Fruit fly (Drosophila melanogaster) whole organism, embryonic: ENCODE measurements around the gene CG42660.

ENCODE experiments used
- Ada2b ChIP-seq: fragments of 200-800 bp; sonication (Bioruptor generic); IDR thresholded peaks from 2 replicates; pipeline ENCODE4 v1.3.6; 2022; ENCODE audit warnings: missing biosample characterization, missing genetic modification characterization
- Aef1 ChIP-seq: fragments of 200-800 bp; sonication (Bioruptor generic); IDR thresholded peaks from 3 replicates; pipeline ENCODE4 v1.3.6; 2022; ENCODE audit warnings: missing biosample characterization, missing genetic modification characterization
- Blimp-1 ChIP-seq: fragments of 200-800 bp; sonication (Bioruptor generic); optimal IDR thresholded peaks from 3 replicates; lab custom pipeline; 2018; ENCODE audit warnings: missing biosample characterization, missing genetic modification characterization, mild to moderate bottlenecking, moderate library complexity, missing genetic modification reagents
- CG12219 ChIP-seq: fragments of 200-800 bp; sonication (Bioruptor generic); optimal IDR thresholded peaks from 3 replicates; lab custom pipeline; 2018; ENCODE audit warnings: missing biosample characterization, mild to moderate bottlenecking, missing genetic modification characterization
- CG12744 ChIP-seq: fragments of 200-800 bp; sonication (Bioruptor generic); optimal IDR thresholded peaks from 2 replicates; lab custom pipeline; 2016; ENCODE audit warnings: missing biosample characterization, missing genetic modification characterization
- CG13287 ChIP-seq: fragments of 200-800 bp; sonication (Bioruptor generic); IDR thresholded peaks from 2 replicates; pipeline ENCODE4 v1.3.6; 2022; ENCODE audit warnings: missing biosample characterization, missing genetic modification characterization; ENCODE audit not compliant: partially characterized antibody
- CG13894 ChIP-seq: fragments of 200-800 bp; sonication (Bioruptor generic); optimal IDR thresholded peaks from 3 replicates; lab custom pipeline; 2018; ENCODE audit warnings: missing biosample characterization, mild to moderate bottlenecking, missing genetic modification characterization, moderate library complexity
- CG14710 ChIP-seq: fragments of 200-800 bp; sonication (Bioruptor generic); optimal IDR thresholded peaks from 3 replicates; lab custom pipeline; 2019; ENCODE audit warnings: missing biosample characterization, mild to moderate bottlenecking, missing genetic modification characterization, moderate library complexity
- CG17568 ChIP-seq: fragments of 200-800 bp; sonication (Bioruptor generic); optimal IDR thresholded peaks from 2 replicates; lab custom pipeline; 2018; ENCODE audit warnings: missing biosample characterization, mild to moderate bottlenecking, missing genetic modification characterization, moderate library complexity
- CG18476 ChIP-seq: fragments of 200-800 bp; sonication (Bioruptor generic); optimal IDR thresholded peaks from 2 replicates; lab custom pipeline; 2016; ENCODE audit warnings: missing biosample characterization, mild to moderate bottlenecking, missing genetic modification characterization
- CG2199 ChIP-seq: fragments of 200-800 bp; sonication (Bioruptor generic); IDR thresholded peaks from 3 replicates; pipeline ENCODE4 v1.3.6; 2022; ENCODE audit warnings: missing biosample characterization, missing genetic modification characterization
- CG31441 ChIP-seq: fragments of 200-800 bp; sonication (Bioruptor generic); IDR thresholded peaks from 2 replicates; pipeline ENCODE4 v1.3.6; 2022; ENCODE audit warnings: missing biosample characterization, missing genetic modification characterization
- CG3995 ChIP-seq: fragments of 200-800 bp; sonication (Bioruptor generic); optimal IDR thresholded peaks from 3 replicates; lab custom pipeline; 2016; ENCODE audit warnings: missing biosample characterization, missing genetic modification characterization
- CG4282 ChIP-seq: fragments of 200-800 bp; sonication (Bioruptor generic); optimal IDR thresholded peaks from 2 replicates; lab custom pipeline; 2016; ENCODE audit warnings: missing biosample characterization, missing genetic modification characterization
- CG6813 ChIP-seq: fragments of 200-800 bp; sonication (Bioruptor generic); optimal IDR thresholded peaks from 2 replicates; lab custom pipeline; 2017; ENCODE audit warnings: missing biosample characterization, missing genetic modification characterization, mild to moderate bottlenecking, moderate library complexity, missing genetic modification reagents
- CG8089 ChIP-seq: fragments of 200-800 bp; sonication (Bioruptor generic); optimal IDR thresholded peaks from 3 replicates; lab custom pipeline; 2016; ENCODE audit warnings: missing biosample characterization, missing genetic modification characterization
- CG8290 ChIP-seq, 3 experiments: fragments of 200-800 bp; sonication (Bioruptor generic); optimal IDR thresholded peaks; 2 replicates each; lab custom pipeline; 2016 to 2019; ENCODE audit warnings: missing biosample characterization in 3 of 3, missing genetic modification characterization in 3 of 3, mild to moderate bottlenecking in 2 of 3, moderate library complexity in 1 of 3
- CG9876 ChIP-seq: fragments of 200-800 bp; sonication (Bioruptor generic); optimal IDR thresholded peaks from 2 replicates; lab custom pipeline; 2016; ENCODE audit warnings: missing biosample characterization, missing genetic modification characterization
- CTCF ChIP-seq: fragments of 200-800 bp; sonication (Bioruptor generic); optimal IDR thresholded peaks from 2 replicates; lab custom pipeline; 2017; ENCODE audit warnings: missing biosample characterization, mild to moderate bottlenecking, missing genetic modification characterization, moderate library complexity
- CrebB ChIP-seq: fragments of 200-800 bp; sonication (Bioruptor generic); optimal IDR thresholded peaks from 3 replicates; lab custom pipeline; 2018; ENCODE audit warnings: missing biosample characterization, mild to moderate bottlenecking, missing genetic modification characterization
- Dad ChIP-seq: fragments of 200-800 bp; sonication (Bioruptor generic); optimal IDR thresholded peaks from 3 replicates; lab custom pipeline; 2016; ENCODE audit warnings: missing biosample characterization, missing genetic modification characterization
- Dbx ChIP-seq: fragments of 200-800 bp; sonication (Bioruptor generic); IDR thresholded peaks from 3 replicates; pipeline ENCODE4 v1.3.6; 2022; ENCODE audit warnings: missing biosample characterization, missing genetic modification characterization
- Dip2 ChIP-seq: fragments of 200-800 bp; sonication (Bioruptor generic); IDR thresholded peaks from 2 replicates; pipeline ENCODE4 v1.3.6; 2022; ENCODE audit warnings: missing biosample characterization, missing genetic modification characterization
- HmgZ ChIP-seq: fragments of 200-800 bp; sonication (Bioruptor generic); optimal IDR thresholded peaks from 2 replicates; lab custom pipeline; 2018; ENCODE audit warnings: missing biosample characterization, mild to moderate bottlenecking, missing genetic modification characterization
- MBD-R2 ChIP-seq: fragments of 200-800 bp; sonication (Bioruptor generic); IDR thresholded peaks from 2 replicates; pipeline ENCODE4 v1.3.6; 2022; ENCODE audit warnings: missing biosample characterization, missing genetic modification characterization
- PHDP ChIP-seq: fragments of 200-800 bp; sonication (Bioruptor generic); optimal IDR thresholded peaks from 3 replicates; lab custom pipeline; 2018; ENCODE audit warnings: missing biosample characterization, mild to moderate bottlenecking, missing genetic modification characterization, moderate library complexity
- Ptx1 ChIP-seq: fragments of 200-800 bp; sonication (Bioruptor generic); IDR thresholded peaks from 2 replicates; pipeline ENCODE4 v1.3.6; 2022; ENCODE audit warnings: missing biosample characterization, missing genetic modification characterization
- Sox102F ChIP-seq: fragments of 200-800 bp; sonication (Bioruptor generic); optimal IDR thresholded peaks from 2 replicates; lab custom pipeline; 2018; ENCODE audit warnings: missing biosample characterization, mild to moderate bottlenecking, missing genetic modification characterization, moderate library complexity
- Usf ChIP-seq: fragments of 200-800 bp; sonication (Bioruptor generic); optimal IDR thresholded peaks from 2 replicates; lab custom pipeline; 2017; ENCODE audit warnings: missing genotype, missing biosample characterization, missing genetic modification characterization
- al ChIP-seq: fragments of 200-800 bp; sonication (Bioruptor generic); IDR thresholded peaks from 2 replicates; pipeline ENCODE4 v1.3.6; 2022; ENCODE audit warnings: missing biosample characterization, missing genetic modification characterization
- amos ChIP-seq: fragments of 200-800 bp; sonication (Bioruptor generic); IDR thresholded peaks from 2 replicates; pipeline ENCODE4 v1.3.6; 2022; ENCODE audit warnings: missing biosample characterization, missing genetic modification characterization; ENCODE audit not compliant: partially characterized antibody
- cato ChIP-seq: fragments of 200-800 bp; sonication (Bioruptor generic); optimal IDR thresholded peaks from 2 replicates; lab custom pipeline; 2016; ENCODE audit warnings: missing biosample characterization, missing genetic modification characterization, borderline replicate concordance
- cg ChIP-seq: fragments of 200-800 bp; sonication (Bioruptor generic); optimal IDR thresholded peaks from 3 replicates; lab custom pipeline; 2019; ENCODE audit warnings: missing biosample characterization, mild to moderate bottlenecking, missing genetic modification characterization, moderate library complexity
- dan ChIP-seq: fragments of 200-800 bp; sonication (Bioruptor generic); IDR thresholded peaks from 2 replicates; pipeline ENCODE4 v1.3.6; 2022; ENCODE audit warnings: missing biosample characterization, missing genetic modification characterization
- dati ChIP-seq: fragments of 200-800 bp; sonication (Bioruptor generic); IDR thresholded peaks from 2 replicates; pipeline ENCODE4 v1.3.6; 2022; ENCODE audit warnings: missing biosample characterization, missing genetic modification characterization
- grau ChIP-seq: fragments of 200-800 bp; optimal IDR thresholded peaks from 3 replicates; lab custom pipeline; 2019; ENCODE audit warnings: missing biosample characterization, mild to moderate bottlenecking, missing genetic modification characterization, moderate library complexity
- hkb ChIP-seq, 2 experiments: fragments of 200-800 bp in 1 of 2; fragments of >200 bp in 1 of 2; sonication (Bioruptor generic) in 1 of 2; IDR thresholded peaks in 1 of 2; optimal IDR thresholded peaks in 1 of 2; 2 replicates each; pipeline versions ENCODE4 v1.3.6 to Lab custom; 2017 to 2022; ENCODE audit warnings: missing biosample characterization in 1 of 2, missing genetic modification characterization in 1 of 2
- jumu ChIP-seq: fragments of 200-800 bp; sonication (Bioruptor generic); optimal IDR thresholded peaks from 3 replicates; lab custom pipeline; 2016; ENCODE audit warnings: missing biosample characterization, missing genetic modification characterization
- lbe ChIP-seq: fragments of 200-800 bp; sonication (Bioruptor generic); optimal IDR thresholded peaks from 2 replicates; lab custom pipeline; 2016; ENCODE audit warnings: missing biosample characterization, mild to moderate bottlenecking, missing genetic modification characterization
- lola ChIP-seq, 3 experiments: fragments of >200 bp in 2 of 3; fragments of 200-800 bp in 1 of 3; sonication (Bioruptor generic) in 1 of 3; optimal IDR thresholded peaks; 2 replicates each; lab custom pipeline; 2017 to 2019; ENCODE audit warnings: missing biosample characterization in 3 of 3, missing genetic modification characterization in 3 of 3, mild to moderate bottlenecking in 1 of 3, moderate library complexity in 1 of 3
- nau ChIP-seq: fragments of 200-800 bp; sonication (Bioruptor generic); optimal IDR thresholded peaks from 3 replicates; lab custom pipeline; 2017; ENCODE audit warnings: missing biosample characterization, mild to moderate bottlenecking, missing genetic modification characterization, missing genetic modification reagents
- nmo ChIP-seq: fragments of 200-800 bp; sonication (Bioruptor generic); optimal IDR thresholded peaks from 2 replicates; lab custom pipeline; 2018; ENCODE audit warnings: missing biosample characterization, mild to moderate bottlenecking, missing genetic modification characterization, moderate library complexity
- pfk ChIP-seq: fragments of 200-800 bp; sonication (Bioruptor generic); optimal IDR thresholded peaks from 2 replicates; lab custom pipeline; 2018; ENCODE audit warnings: missing biosample characterization, mild to moderate bottlenecking, missing genetic modification characterization, moderate library complexity
- sd ChIP-seq: fragments of 200-800 bp; sonication (Bioruptor generic); optimal IDR thresholded peaks from 3 replicates; lab custom pipeline; 2018; ENCODE audit warnings: missing biosample characterization, mild to moderate bottlenecking, missing genetic modification characterization, moderate library complexity
- slbo ChIP-seq: fragments of 200-800 bp; sonication (Bioruptor generic); IDR thresholded peaks from 2 replicates; pipeline ENCODE4 v1.3.6; 2022; ENCODE audit warnings: missing biosample characterization, missing genetic modification characterization
- sr ChIP-seq: fragments of 200-800 bp; sonication (Bioruptor generic); IDR thresholded peaks from 3 replicates; pipeline ENCODE4 v1.3.6; 2022; ENCODE audit warnings: missing biosample characterization, missing genetic modification characterization
- sug ChIP-seq: fragments of 200-800 bp; optimal IDR thresholded peaks from 2 replicates; lab custom pipeline; 2019; ENCODE audit warnings: missing biosample characterization, mild to moderate bottlenecking, missing genetic modification characterization, moderate library complexity
- tgo ChIP-seq: fragments of 200-800 bp; sonication (Bioruptor generic); IDR thresholded peaks from 3 replicates; pipeline ENCODE4 v1.3.6; 2022; ENCODE audit warnings: missing biosample characterization, missing genetic modification characterization
- trem ChIP-seq: fragments of 200-800 bp; optimal IDR thresholded peaks from 3 replicates; lab custom pipeline; 2019; ENCODE audit warnings: missing biosample characterization, mild to moderate bottlenecking, missing genetic modification characterization, moderate library complexity

The CG42660 gene

dm6 chr3L:7433325-7433827 is 31.9 kb upstream of the CG42660 start (continued):
- TF ChIP-seq nau (GFP tag; lab: Kevin White, UChicago) (no peak), CG14710 (peak; percentile 19), CTCF (GFP tag; lab: Kevin White, UChicago) (no peak), dan (GFP tag; lab: Robert Waterston, UW) (no peak), CG6813 (GFP tag; lab: Kevin White, UChicago) (no peak), Ptx1 (GFP tag; lab: Robert Waterston, UW) (0 out of 2 replicates have a peak, but pooled peaks have one; percentile 37), CrebB (tag; lab: Kevin White, UChicago) (no peak), sr (GFP tag; lab: Robert Waterston, UW) (peak; percentile 91), lola (GFP tag; optimal IDR thresholded peaks at IDR 0.05; lab: Kevin White, UChicago) (peak in 1 of 3 experiments; percentile 25), Ada2b (GFP tag; lab: Robert Waterston, UW) (0 out of 2 replicates have a peak, but pooled peaks have one; percentile 22), Usf (GFP tag; lab: Kevin White, UChicago) (no peak), al (GFP tag; lab: Robert Waterston, UW) (0 out of 2 replicates have a peak, but pooled peaks have one; percentile 5), CG8089 (no peak), CG8290 (GFP tag; optimal IDR thresholded peaks at IDR 0.05; lab: Kevin White, UChicago) (no peak), CG8290 (tag; optimal IDR thresholded peaks at IDR 0.05; lab: Kevin White, UChicago) (peak in 1 of 2 experiments; percentile 51), grau (tag; lab: Kevin White, UChicago) (peak; percentile 42), lbe (GFP tag; lab: Kevin White, UChicago) (no peak), Blimp-1 (GFP tag; lab: Kevin White, UChicago) (peak; percentile 27), CG2199 (peak; percentile 57; the same call in 1 of the 3 replicates), MBD-R2 (GFP tag; lab: Robert Waterston, UW) (0 out of 2 replicates have a peak, but pooled peaks have one; percentile 12), CG12219 (no peak), slbo (GFP tag; lab: Robert Waterston, UW) (peak; percentile 35; the same call in 1 of the 2 replicates), CG3995 (GFP tag; lab: Kevin White, UChicago) (no peak), tgo (no peak; the same call in 2 of the 3 replicates), CG17568 (no peak), CG13287 (GFP tag; lab: Robert Waterston, UW) (no peak; the same call in 1 of the 2 replicates), CG9876 (GFP tag; lab: Kevin White, UChicago) (no peak), HmgZ (peak; percentile 27), trem (tag; lab: Kevin White, UChicago) (no peak), Aef1 (GFP tag; lab: Robert Waterston, UW) (peak; percentile 85), hkb (optimal IDR thresholded peaks at IDR 0.05; lab: Kevin White, UChicago) (no peak), hkb (GFP tag; IDR thresholded peaks at IDR 0.05; lab: Robert Waterston, UW) (no peak), pfk (GFP tag; lab: Kevin White, UChicago) (no peak), Dbx (GFP tag; lab: Robert Waterston, UW) (0 out of 3 replicates have a peak, but pooled peaks have one; percentile 39), dati (GFP tag; lab: Robert Waterston, UW) (no peak), sd (peak; percentile 28), CG12744 (no peak), CG13894 (tag; lab: Kevin White, UChicago) (peak; percentile 28), sug (tag; lab: Kevin White, UChicago) (peak; percentile 82), Dip2 (no peak), PHDP (tag; lab: Kevin White, UChicago) (peak; percentile 31), jumu (GFP tag; lab: Kevin White, UChicago) (no peak), amos (GFP tag; lab: Robert Waterston, UW) (peak; percentile 5; the same call in 1 of the 2 replicates), CG18476 (GFP tag; lab: Kevin White, UChicago) (no peak), CG4282 (no peak), Dad (GFP tag; lab: Kevin White, UChicago) (no peak), CG31441 (peak; percentile 35; the same call in 1 of the 2 replicates), cg (peak; percentile 78), Sox102F (GFP tag; lab: Kevin White, UChicago) (peak; percentile 35), cato (GFP tag; lab: Kevin White, UChicago) (no peak), nmo (GFP tag; lab: Kevin White, UChicago) (peak; percentile 15)
